Worm (Caenorhabditis elegans): Measurements from ENCODE around the gene try-14.

ce11 chrX:7445734-7446133 is 49.7 kb downstream of the try-14 start:
- TF ChIP-seq ama-1 (optimal IDR thresholded peaks at IDR 0.05), result no peak
- no peak for TF ChIP-seq sea-1 (GFP tag; conservative IDR thresholded peaks at IDR 0.05)
